Worm (Caenorhabditis elegans) whole organism, young adult: ENCODE results near the gene dct-1.

Source experiments
- hlh-12 ChIP-seq: sonication (generic microtip); optimal IDR thresholded peaks from 2 replicates; lab custom pipeline; 2016; ENCODE audit warnings: missing genetic modification characterization, missing compliant biosample characterization
- somi-1 ChIP-seq: fragments of 200-800 bp; sonication (Bioruptor generic); optimal IDR thresholded peaks from 2 replicates; lab custom pipeline; 2018; ENCODE audit warnings: mild to moderate bottlenecking, missing genetic modification characterization, missing compliant biosample characterization

DNA sequence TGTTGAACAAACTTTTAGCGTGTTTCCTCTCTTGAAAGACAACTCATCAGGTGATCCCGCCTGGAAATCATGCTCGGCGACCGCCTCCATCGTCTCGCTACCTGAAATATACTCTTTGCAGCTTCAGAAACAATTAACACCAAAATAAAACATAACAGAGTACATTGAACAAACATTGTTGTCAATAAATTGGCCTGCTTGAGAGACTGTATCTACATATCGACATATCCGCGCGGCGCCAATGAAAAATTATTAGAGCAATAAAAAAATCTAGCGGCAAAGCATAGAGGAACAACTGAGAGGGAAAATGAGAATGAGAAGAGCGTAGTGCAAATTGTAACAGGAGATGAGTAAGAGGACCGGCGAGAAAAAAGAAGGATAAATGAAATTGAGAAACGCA, 7.5 kb downstream of the dct-1 start, which contains the start of gene sem-5:
- TF ChIP-seq hlh-12 (tag; lab: Kevin White, UChicago) (no peak), somi-1 (GFP tag; lab: Kevin White, UChicago) (no peak)
